Fruit fly (Drosophila melanogaster) whole organism, larva: ENCODE results near the gene CG34293.

ENCODE experiments used
- noc ChIP-seq: fragments of 200-800 bp; sonication (Bioruptor generic); optimal IDR thresholded peaks from 3 replicates; lab custom pipeline; 2019; ENCODE audit warnings: missing biosample characterization, mild to moderate bottlenecking, missing genetic modification characterization, moderate library complexity

CG34293 gene

DNA sequence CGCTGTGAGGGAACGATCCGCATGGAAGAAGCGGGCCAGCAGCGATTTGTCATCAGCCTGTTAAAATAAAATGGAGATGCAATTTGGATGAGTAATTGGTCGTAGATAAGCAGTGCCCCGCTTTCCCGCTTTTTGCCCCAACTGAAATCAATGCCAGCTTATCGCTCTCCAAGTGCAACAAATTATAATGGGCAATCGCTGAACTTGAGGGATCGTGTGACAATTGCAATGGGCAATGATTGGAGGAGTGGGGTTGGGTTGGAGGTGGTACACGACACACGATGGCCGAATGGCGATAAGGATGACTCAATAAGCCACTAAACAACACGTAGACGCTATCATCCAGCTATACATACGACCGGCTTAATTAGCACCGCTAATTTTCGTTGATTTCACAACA is 36.7 kb downstream of the CG34293 start:
- TF ChIP-seq noc (tag; lab: Kevin White, UChicago): no peak

DNA sequence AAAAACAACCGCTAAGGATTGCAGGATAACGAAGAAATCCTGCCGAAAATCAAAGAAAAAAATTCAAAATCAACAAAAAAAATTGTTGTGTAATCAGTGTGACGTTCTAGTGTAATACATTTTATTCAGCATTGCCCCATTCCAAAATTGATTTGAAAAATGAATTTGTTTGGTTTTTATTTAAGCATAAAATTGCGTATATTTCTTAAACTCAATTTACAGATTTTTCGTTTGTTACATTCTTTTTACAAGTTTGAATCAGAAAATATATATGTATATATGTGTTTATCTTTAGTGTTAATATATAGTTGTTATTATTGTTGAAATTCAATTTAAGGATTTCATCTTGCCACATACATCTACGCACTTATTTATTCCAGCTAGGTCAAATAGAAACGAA is 40.8 kb downstream of the CG34293 start, which contains the start of gene CG6059:
TSS of gene CG6059 (minus strand) at position 101 of the 400 bp plus-strand sequence.
- no peak for TF ChIP-seq noc (tag; lab: Kevin White, UChicago)

DNA sequence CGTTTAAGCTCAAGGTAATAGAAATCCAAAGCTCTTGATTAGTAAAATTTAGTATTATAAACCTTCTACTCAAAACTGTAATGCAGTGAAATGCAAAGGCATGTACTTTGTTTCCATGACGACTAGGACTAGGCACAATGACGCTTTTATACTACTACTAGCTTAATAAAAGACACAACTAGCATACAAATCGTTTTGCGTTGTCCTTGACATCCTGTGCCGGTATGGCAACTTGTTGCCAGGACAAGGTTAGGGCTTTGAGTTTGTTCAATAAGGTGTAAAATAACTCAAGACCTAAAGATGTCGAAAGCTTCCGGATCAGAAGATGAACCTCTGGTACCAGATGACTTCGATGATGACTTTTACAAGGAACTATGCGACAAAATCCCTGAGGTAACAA is 47.0 kb downstream of the CG34293 start, which contains the start of gene CG5882:
TSS of gene CG5882 (plus strand) at position 301 of the 400 bp plus-strand sequence.
- no peak for TF ChIP-seq noc (tag; lab: Kevin White, UChicago)

DNA sequence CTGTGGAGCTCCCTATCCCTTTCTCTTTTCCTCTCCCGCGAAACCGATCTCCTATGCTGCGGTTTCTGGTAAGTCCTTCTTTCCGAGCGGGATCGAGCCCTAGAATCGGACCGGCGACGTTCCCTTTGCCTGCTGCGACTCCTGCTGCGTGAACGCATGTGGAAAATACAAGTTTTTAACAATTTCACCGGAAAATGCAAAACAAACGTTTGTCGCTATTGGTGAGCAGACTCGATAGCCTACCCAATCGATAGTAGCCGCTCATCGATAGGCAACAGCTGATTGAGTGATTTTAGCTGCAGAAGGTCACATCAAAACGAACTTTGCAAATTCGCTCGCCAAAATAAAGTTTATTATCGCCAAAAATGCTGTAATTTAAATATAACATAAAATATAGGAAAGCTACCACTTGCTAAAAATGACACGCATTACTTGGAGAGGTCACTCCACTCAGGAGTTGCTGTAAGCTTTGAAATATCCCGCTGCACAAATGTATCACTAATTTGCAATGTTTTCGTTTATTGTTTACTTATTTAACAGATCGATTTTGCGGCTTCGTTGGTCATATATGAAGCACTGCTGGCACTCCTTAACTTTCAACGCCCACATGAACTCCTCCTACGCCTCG is 48.8 kb downstream of the CG34293 start, which contains the start of the genes CG6066 and CG5880:
TSS of gene CG6066 (minus strand) at position 243 of the 628 bp plus-strand sequence.
TSS of gene CG5880 (plus strand) at position 281 of the 628 bp plus-strand sequence.
- no peak for TF ChIP-seq noc (tag; lab: Kevin White, UChicago)
